Fruit fly (Drosophila melanogaster): ENCODE data around the gene Oat.

Oat gene

dm6 chr3L:19694156-19694643, 44.5 kb upstream of the Oat start (continued):
- TF ChIP-seq CG3065 (GFP tag; optimal IDR thresholded peaks at IDR 0.05) (no peak), pita (GFP tag; optimal IDR thresholded peaks at IDR 0.05) (no peak), usp (GFP tag; optimal IDR thresholded peaks at IDR 0.05) (no peak), HLHmδ (GFP tag; optimal IDR thresholded peaks at IDR 0.05) (peak; percentile 96), ind (GFP tag; optimal IDR thresholded peaks at IDR 0.05) (no peak), Hsf (GFP tag; optimal IDR thresholded peaks at IDR 0.05) (no peak), Nf-YA (GFP tag; IDR thresholded peaks at IDR 0.05) (no peak), mirr (GFP tag; optimal IDR thresholded peaks at IDR 0.05) (peak; percentile 6), CG11560 (tag; IDR thresholded peaks at IDR 0.05) (no peak), CG6254 (GFP tag; optimal IDR thresholded peaks at IDR 0.05) (peak; percentile 34), jing (GFP tag; optimal IDR thresholded peaks at IDR 0.05) (no peak), en (GFP tag; optimal IDR thresholded peaks at IDR 0.05) (no peak), ro (GFP tag; IDR thresholded peaks at IDR 0.05) (no peak), knrl (GFP tag; IDR thresholded peaks at IDR 0.05; ENCODE audit: partially characterized antibody) (no peak), sens (GFP tag) (peak; percentile 57), CG33557 (GFP tag; optimal IDR thresholded peaks at IDR 0.05) (peak; percentile 83), tap (tag; optimal IDR thresholded peaks at IDR 0.05) (no peak), CG10209 (GFP tag; optimal IDR thresholded peaks at IDR 0.05) (no peak), CG7556 (GFP tag; optimal IDR thresholded peaks at IDR 0.05) (no peak), sug (tag; optimal IDR thresholded peaks at IDR 0.05) (no peak), dan (GFP tag; IDR thresholded peaks at IDR 0.05) (no peak), yki (optimal IDR thresholded peaks at IDR 0.05) (no peak), Doc2 (GFP tag; IDR thresholded peaks at IDR 0.05) (no peak), sd (tag; optimal IDR thresholded peaks at IDR 0.05) (peak; percentile 96), ara (GFP tag; IDR thresholded peaks at IDR 0.05) (no peak), CG14050 (GFP tag; IDR thresholded peaks at IDR 0.05) (no peak), fd102C (GFP tag; optimal IDR thresholded peaks at IDR 0.05) (no peak), CG12071 (GFP tag; optimal IDR thresholded peaks at IDR 0.05) (no peak), CrebB (tag; optimal IDR thresholded peaks at IDR 0.05) (peak; percentile 21), kni (GFP tag; optimal IDR thresholded peaks at IDR 0.05) (peak; percentile 79), chinmo (GFP tag; IDR thresholded peaks at IDR 0.05; ENCODE audit: partially characterized antibody) (0 out of 4 replicates have a peak, but pooled peaks have one; percentile 69), CG12942 (GFP tag; optimal IDR thresholded peaks at IDR 0.05) (no peak), Camta (GFP tag; optimal IDR thresholded peaks at IDR 0.05) (no peak), Deaf1 (tag; optimal IDR thresholded peaks at IDR 0.05) (peak; percentile 7), CG6791 (GFP tag; IDR thresholded peaks at IDR 0.05; ENCODE audit: partially characterized antibody) (no peak), CG9817 (tag; optimal IDR thresholded peaks at IDR 0.05) (no peak), nerfin-1 (tag; optimal IDR thresholded peaks at IDR 0.05) (peak; percentile 4), CG2199 (GFP tag; IDR thresholded peaks at IDR 0.05) (no peak), CG12769 (tag; optimal IDR thresholded peaks at IDR 0.05) (peak; percentile 97), Vsx1 (GFP tag; optimal IDR thresholded peaks at IDR 0.05) (no peak), CG5245 (GFP tag; optimal IDR thresholded peaks at IDR 0.05) (no peak), CoRest (tag; optimal IDR thresholded peaks at IDR 0.05) (no peak), Blimp-1 (GFP tag; optimal IDR thresholded peaks at IDR 0.05) (peak; percentile 100), zfh1 (GFP tag; IDR thresholded peaks at IDR 0.05) (no peak), shn (GFP tag; optimal IDR thresholded peaks at IDR 0.05) (no peak), aop (GFP tag; IDR thresholded peaks at IDR 0.05) (no peak), Dip2 (GFP tag; IDR thresholded peaks at IDR 0.05) (no peak), bcd (GFP tag; optimal IDR thresholded peaks at IDR 0.05) (no peak), exex (tag; optimal IDR thresholded peaks at IDR 0.05) (no peak), Sox102F (GFP tag; optimal IDR thresholded peaks at IDR 0.05) (no peak), CG12155 (GFP tag; optimal IDR thresholded peaks at IDR 0.05) (no peak), ac (GFP tag; optimal IDR thresholded peaks at IDR 0.05) (no peak)

Data from whole organism, embryonic.